Fruit fly (Drosophila melanogaster) whole organism, embryonic: ENCODE results near the gene Miox.

ENCODE experiments used
- CG10321 ChIP-seq: fragments of 200-800 bp; sonication (Bioruptor generic); IDR thresholded peaks from 2 replicates; pipeline ENCODE4 v1.3.6; 2022; ENCODE audit warnings: missing biosample characterization, missing genetic modification characterization
- CG11085 ChIP-seq: fragments of 200-800 bp; sonication (Bioruptor generic); IDR thresholded peaks from 2 replicates; pipeline ENCODE4 v1.3.6; 2022; ENCODE audit warnings: missing biosample characterization, missing genetic modification characterization
- CG11504 ChIP-seq: fragments of 200-800 bp; sonication (Bioruptor generic); optimal IDR thresholded peaks from 3 replicates; lab custom pipeline; 2019; ENCODE audit warnings: missing biosample characterization, mild to moderate bottlenecking, missing genetic modification characterization, moderate library complexity
- CG11723 ChIP-seq: fragments of 200-800 bp; sonication (Bioruptor generic); optimal IDR thresholded peaks from 2 replicates; lab custom pipeline; 2017; ENCODE audit warnings: missing biosample characterization, mild to moderate bottlenecking, missing genetic modification characterization
- CG12299 ChIP-seq: fragments of 200-800 bp; sonication (Bioruptor generic); optimal IDR thresholded peaks from 2 replicates; lab custom pipeline; 2018; ENCODE audit warnings: missing biosample characterization, mild to moderate bottlenecking, missing genetic modification characterization
- CG13123 ChIP-seq: fragments of 200-800 bp; sonication (Bioruptor generic); optimal IDR thresholded peaks from 2 replicates; lab custom pipeline; 2016; ENCODE audit warnings: missing biosample characterization, missing genetic modification characterization
- CG13287 ChIP-seq: fragments of 200-800 bp; sonication (Bioruptor generic); IDR thresholded peaks from 2 replicates; pipeline ENCODE4 v1.3.6; 2022; ENCODE audit warnings: missing biosample characterization, missing genetic modification characterization; ENCODE audit not compliant: partially characterized antibody
- CG14050 ChIP-seq: fragments of 200-800 bp; sonication (Bioruptor generic); IDR thresholded peaks from 3 replicates; pipeline ENCODE4 v1.3.6; 2022; ENCODE audit warnings: missing biosample characterization, missing genetic modification characterization
- CG14710 ChIP-seq: fragments of 200-800 bp; sonication (Bioruptor generic); optimal IDR thresholded peaks from 3 replicates; lab custom pipeline; 2019; ENCODE audit warnings: missing biosample characterization, mild to moderate bottlenecking, missing genetic modification characterization, moderate library complexity
- CG16779 ChIP-seq: fragments of 200-800 bp; sonication (Bioruptor generic); IDR thresholded peaks from 2 replicates; pipeline ENCODE4 v1.3.6; 2022; ENCODE audit warnings: missing biosample characterization, missing genetic modification characterization
- CG17385 ChIP-seq: fragments of 200-800 bp; sonication (Bioruptor generic); optimal IDR thresholded peaks from 3 replicates; lab custom pipeline; 2018; ENCODE audit warnings: missing biosample characterization, mild to moderate bottlenecking, missing genetic modification characterization
- CG1792 ChIP-seq: fragments of 200-800 bp; sonication (Bioruptor generic); optimal IDR thresholded peaks from 2 replicates; lab custom pipeline; 2016; ENCODE audit warnings: missing biosample characterization, missing genetic modification characterization
- CG18011 ChIP-seq: fragments of 200-800 bp; sonication (Bioruptor generic); optimal IDR thresholded peaks from 2 replicates; lab custom pipeline; 2017; ENCODE audit warnings: missing biosample characterization, missing genetic modification characterization, mild to moderate bottlenecking, moderate library complexity, missing genotype
- CG34376 ChIP-seq: fragments of 200-800 bp; sonication (Bioruptor generic); optimal IDR thresholded peaks from 2 replicates; lab custom pipeline; 2018; ENCODE audit warnings: missing biosample characterization, mild to moderate bottlenecking, missing genetic modification characterization
- CG5180 ChIP-seq: fragments of 200-800 bp; sonication (Bioruptor generic); optimal IDR thresholded peaks from 3 replicates; lab custom pipeline; 2017; ENCODE audit warnings: missing biosample characterization, missing genetic modification characterization, mild to moderate bottlenecking, moderate library complexity, missing genetic modification reagents
- CG6791 ChIP-seq: fragments of 200-800 bp; sonication (Bioruptor generic); IDR thresholded peaks from 3 replicates; pipeline ENCODE4 v1.3.6; 2022; ENCODE audit warnings: missing biosample characterization, missing genetic modification characterization; ENCODE audit not compliant: partially characterized antibody
- CG7556 ChIP-seq: fragments of 200-800 bp; sonication (Bioruptor generic); optimal IDR thresholded peaks from 2 replicates; lab custom pipeline; 2017; ENCODE audit warnings: missing biosample characterization, mild to moderate bottlenecking, missing genetic modification characterization
- CG8290 ChIP-seq, 3 experiments: fragments of 200-800 bp; sonication (Bioruptor generic); optimal IDR thresholded peaks; 2 replicates each; lab custom pipeline; 2016 to 2019; ENCODE audit warnings: missing biosample characterization in 3 of 3, missing genetic modification characterization in 3 of 3, mild to moderate bottlenecking in 2 of 3, moderate library complexity in 1 of 3
- CkIIα-i1 ChIP-seq: fragments of 200-800 bp; sonication (Bioruptor generic); IDR thresholded peaks from 2 replicates; pipeline ENCODE4 v1.3.6; 2022; ENCODE audit warnings: missing biosample characterization, missing genetic modification characterization
- Dbx ChIP-seq: fragments of 200-800 bp; sonication (Bioruptor generic); IDR thresholded peaks from 3 replicates; pipeline ENCODE4 v1.3.6; 2022; ENCODE audit warnings: missing biosample characterization, missing genetic modification characterization
- Dll ChIP-seq: fragments of 200-800 bp; sonication (Bioruptor generic); IDR thresholded peaks from 4 replicates; pipeline ENCODE4 v1.3.6; 2022; ENCODE audit warnings: missing biosample characterization, missing genetic modification characterization; ENCODE audit not compliant: partially characterized antibody
- Drgx ChIP-seq: fragments of 200-800 bp; sonication (Bioruptor generic); IDR thresholded peaks from 2 replicates; pipeline ENCODE4 v1.3.6; 2022; ENCODE audit warnings: missing biosample characterization, missing genetic modification characterization
- E2f1 ChIP-seq: fragments of 200-800 bp; sonication (Bioruptor generic); IDR thresholded peaks from 2 replicates; pipeline ENCODE4 v1.3.6; 2022; ENCODE audit warnings: missing biosample characterization, missing genetic modification characterization
- H15 ChIP-seq: fragments of 200-800 bp; sonication (Bioruptor generic); IDR thresholded peaks from 3 replicates; pipeline ENCODE4 v1.3.6; 2022; ENCODE audit warnings: missing biosample characterization, missing genetic modification characterization
- Lhr ChIP-seq: fragments of 200-800 bp; sonication (Bioruptor generic); optimal IDR thresholded peaks from 3 replicates; lab custom pipeline; 2017; ENCODE audit warnings: mild to moderate bottlenecking, missing biosample characterization, missing genetic modification reagents, missing genetic modification characterization
- Med ChIP-seq: fragments of 200-800 bp; sonication (Bioruptor generic); peaks from one replicate; lab custom pipeline; 2016; ENCODE audit warnings: missing biosample characterization, missing genetic modification characterization, mild to moderate bottlenecking, inconsistent platforms, moderate library complexity
- Ptx1 ChIP-seq: fragments of 200-800 bp; sonication (Bioruptor generic); IDR thresholded peaks from 2 replicates; pipeline ENCODE4 v1.3.6; 2022; ENCODE audit warnings: missing biosample characterization, missing genetic modification characterization
- Ssrp ChIP-seq: fragments of 200-800 bp; sonication (Bioruptor generic); optimal IDR thresholded peaks from 2 replicates; lab custom pipeline; 2018; ENCODE audit warnings: missing biosample characterization, mild to moderate bottlenecking, missing genetic modification characterization, moderate library complexity
- bigmax ChIP-seq: fragments of 200-800 bp; sonication (Bioruptor generic); optimal IDR thresholded peaks from 2 replicates; lab custom pipeline; 2018; ENCODE audit warnings: missing biosample characterization, mild to moderate bottlenecking, missing genetic modification characterization
- cas ChIP-seq: fragments of 200-800 bp; sonication (Bioruptor generic); IDR thresholded peaks from 2 replicates; pipeline ENCODE4 v1.3.6; 2022; ENCODE audit warnings: missing biosample characterization, missing genetic modification characterization
- chif ChIP-seq, 2 experiments: fragments of 200-800 bp; sonication (Bioruptor generic); optimal IDR thresholded peaks; 3 replicates each; lab custom pipeline; 2016; ENCODE audit warnings: missing biosample characterization in 2 of 2, missing genetic modification characterization in 2 of 2
- chm ChIP-seq: fragments of 200-800 bp; sonication (Bioruptor generic); IDR thresholded peaks from 2 replicates; pipeline ENCODE4 v1.3.6; 2022; ENCODE audit warnings: missing biosample characterization, missing genetic modification characterization
- ci ChIP-seq: fragments of 200-800 bp; sonication (Bioruptor generic); IDR thresholded peaks from 3 replicates; pipeline ENCODE4 v1.3.6; 2022; ENCODE audit warnings: missing biosample characterization, missing genetic modification characterization
- da ChIP-seq: fragments of 200-800 bp; sonication (Bioruptor generic); optimal IDR thresholded peaks from 2 replicates; lab custom pipeline; 2016; ENCODE audit warnings: missing biosample characterization, missing genetic modification characterization
- dm ChIP-seq: fragments of 200-800 bp; sonication (Bioruptor generic); optimal IDR thresholded peaks from 3 replicates; lab custom pipeline; 2016; ENCODE audit warnings: missing biosample characterization, missing genetic modification characterization
- dysf ChIP-seq: fragments of 200-800 bp; sonication (Bioruptor generic); IDR thresholded peaks from 3 replicates; pipeline ENCODE4 v1.3.6; 2022; ENCODE audit warnings: missing biosample characterization, missing genetic modification characterization
- en ChIP-seq: fragments of 200-800 bp; sonication (Bioruptor generic); optimal IDR thresholded peaks from 2 replicates; lab custom pipeline; 2016; ENCODE audit warnings: missing biosample characterization, missing genetic modification characterization
- hbn ChIP-seq: fragments of 200-800 bp; sonication (Bioruptor generic); IDR thresholded peaks from 2 replicates; pipeline ENCODE4 v1.3.6; 2022; ENCODE audit warnings: missing biosample characterization, missing genetic modification characterization; ENCODE audit not compliant: partially characterized antibody
- nau ChIP-seq: fragments of 200-800 bp; sonication (Bioruptor generic); optimal IDR thresholded peaks from 3 replicates; lab custom pipeline; 2017; ENCODE audit warnings: missing biosample characterization, mild to moderate bottlenecking, missing genetic modification characterization, missing genetic modification reagents
- nmo ChIP-seq: fragments of 200-800 bp; sonication (Bioruptor generic); optimal IDR thresholded peaks from 2 replicates; lab custom pipeline; 2018; ENCODE audit warnings: missing biosample characterization, mild to moderate bottlenecking, missing genetic modification characterization, moderate library complexity
- p53 ChIP-seq: fragments of 200-800 bp; sonication (Bioruptor generic); optimal IDR thresholded peaks from 2 replicates; lab custom pipeline; 2016; ENCODE audit warnings: missing biosample characterization, missing genetic modification characterization
- pita ChIP-seq: fragments of 200-800 bp; sonication (Bioruptor generic); optimal IDR thresholded peaks from 2 replicates; lab custom pipeline; 2017; ENCODE audit warnings: missing biosample characterization, mild to moderate bottlenecking, missing genetic modification characterization
- prd ChIP-seq, 3 experiments: fragments of >200 bp in 2 of 3; fragments of 200-800 bp in 1 of 3; sonication (Bioruptor generic) in 1 of 3; optimal IDR thresholded peaks in 2 of 3; IDR thresholded peaks in 1 of 3; 2 replicates in 2 of 3; 3 replicates in 1 of 3; pipeline versions ENCODE4 v1.3.6 to Lab custom; 2017 to 2022; ENCODE audit warnings: missing biosample characterization in 1 of 3, missing genetic modification characterization in 1 of 3
- row ChIP-seq: fragments of 200-800 bp; sonication (Bioruptor generic); IDR thresholded peaks from 3 replicates; pipeline ENCODE4 v1.3.6; 2022; ENCODE audit warnings: missing biosample characterization, missing genetic modification characterization
- sens ChIP-seq: fragments of 200-800 bp; sonication (Bioruptor generic); peaks from one replicate; lab custom pipeline; 2016; ENCODE audit warnings: missing biosample characterization, missing genetic modification characterization
- sisA ChIP-seq: fragments of 200-800 bp; sonication (Bioruptor generic); IDR thresholded peaks from 2 replicates; pipeline ENCODE4 v1.3.6; 2022; ENCODE audit warnings: missing biosample characterization, missing genetic modification characterization
- slbo ChIP-seq: fragments of 200-800 bp; sonication (Bioruptor generic); IDR thresholded peaks from 2 replicates; pipeline ENCODE4 v1.3.6; 2022; ENCODE audit warnings: missing biosample characterization, missing genetic modification characterization
- ssp ChIP-seq: fragments of 200-800 bp; sonication (Bioruptor generic); IDR thresholded peaks from 2 replicates; pipeline ENCODE4 v1.3.6; 2022; ENCODE audit warnings: missing biosample characterization, missing genetic modification characterization
- toy ChIP-seq: fragments of 200-800 bp; sonication (Bioruptor generic); IDR thresholded peaks from 2 replicates; pipeline ENCODE4 v1.3.6; 2022; ENCODE audit warnings: missing biosample characterization, missing genetic modification characterization
- unpg ChIP-seq: fragments of 200-800 bp; sonication (Bioruptor generic); optimal IDR thresholded peaks from 3 replicates; lab custom pipeline; 2018; ENCODE audit warnings: missing biosample characterization, mild to moderate bottlenecking, missing genetic modification characterization, moderate library complexity
- z ChIP-seq: fragments of 200-800 bp; sonication (Bioruptor generic); IDR thresholded peaks from 3 replicates; pipeline ENCODE4 v1.3.6; 2022; ENCODE audit warnings: missing biosample characterization, missing genetic modification characterization

Miox gene

DNA sequence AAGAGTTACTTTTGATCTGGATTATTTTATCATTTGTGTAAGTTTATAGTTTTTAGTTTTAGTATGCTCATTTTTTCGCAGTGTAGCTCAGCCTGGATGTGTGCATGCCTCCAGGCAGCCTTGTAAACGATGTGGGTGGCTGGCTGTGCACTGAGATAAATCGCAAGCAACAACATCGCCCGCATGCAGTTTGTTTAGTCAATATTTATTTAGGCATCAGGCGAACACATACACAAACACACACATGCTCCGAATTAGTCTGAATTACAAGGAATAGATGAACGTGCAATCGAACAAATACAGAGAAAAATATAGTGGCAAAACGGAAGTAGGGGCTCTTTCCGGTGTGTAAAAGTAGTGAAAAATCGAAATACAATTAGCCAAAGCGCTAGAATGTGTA lies 21.7 kb upstream of the Miox start (continued):
- no peak for TF ChIP-seq Dbx (GFP tag; lab: Robert Waterston, UW)
- no peak for TF ChIP-seq chif (GFP tag; optimal IDR thresholded peaks at IDR 0.05; lab: Kevin White, UChicago)
- TF ChIP-seq Lhr (GFP tag; lab: Kevin White, UChicago), result no peak
- peak; percentile 41 for TF ChIP-seq nmo (GFP tag; lab: Kevin White, UChicago)
- no peak for TF ChIP-seq CG13287 (GFP tag; lab: Robert Waterston, UW)
- TF ChIP-seq slbo (GFP tag; lab: Robert Waterston, UW), result 0 out of 2 replicates have a peak, but pooled peaks have one; percentile 18
- TF ChIP-seq CG7556 (GFP tag; lab: Kevin White, UChicago), result peak; percentile 31
- TF ChIP-seq CG5180 (GFP tag; lab: Kevin White, UChicago), result no peak
- TF ChIP-seq sens (GFP tag; lab: Kevin White, UChicago), result peak; percentile 68
- no peak for TF ChIP-seq dm (GFP tag; lab: Kevin White, UChicago)
- TF ChIP-seq Med, result peak; percentile 49
- TF ChIP-seq hbn, result no peak
- TF ChIP-seq CG8290 (GFP tag; optimal IDR thresholded peaks at IDR 0.05; lab: Kevin White, UChicago), result no peak
- TF ChIP-seq CG8290 (tag; optimal IDR thresholded peaks at IDR 0.05; lab: Kevin White, UChicago), result no peak
- no peak for TF ChIP-seq cas
- TF ChIP-seq dysf (GFP tag; lab: Robert Waterston, UW), result 0 out of 3 replicates have a peak, but pooled peaks have one; percentile 20
- no peak for TF ChIP-seq p53 (GFP tag; lab: Kevin White, UChicago)
- TF ChIP-seq Ptx1 (GFP tag; lab: Robert Waterston, UW), result peak; percentile 36; the same call in 1 of the 2 replicates
- TF ChIP-seq E2f1 (GFP tag; lab: Robert Waterston, UW), result 0 out of 2 replicates have a peak, but pooled peaks have one; percentile 6
- no peak for TF ChIP-seq CkIIα-i1 (GFP tag; lab: Robert Waterston, UW)
- TF ChIP-seq z (GFP tag; lab: Robert Waterston, UW), result 0 out of 3 replicates have a peak, but pooled peaks have one; percentile 33
- TF ChIP-seq ssp, result peak; percentile 38
- TF ChIP-seq CG17385 (GFP tag; lab: Kevin White, UChicago), result no peak
- no peak for TF ChIP-seq CG34376 (GFP tag; lab: Kevin White, UChicago)
- TF ChIP-seq ci (GFP tag; lab: Robert Waterston, UW), result peak; percentile 46; the same call in 2 of the 3 replicates
- no peak for TF ChIP-seq CG6791 (GFP tag; lab: Robert Waterston, UW)
- TF ChIP-seq CG11504, result no peak
- TF ChIP-seq prd (optimal IDR thresholded peaks at IDR 0.05; lab: Kevin White, UChicago), result no peak
- 0 out of 3 replicates have a peak, but pooled peaks have one; percentile 22 for TF ChIP-seq prd (GFP tag; IDR thresholded peaks at IDR 0.05; lab: Robert Waterston, UW)
- TF ChIP-seq bigmax (GFP tag; lab: Kevin White, UChicago), result no peak
- TF ChIP-seq CG14710, result no peak
- no peak for TF ChIP-seq Dll
- peak; percentile 18 for TF ChIP-seq Drgx (GFP tag; lab: Robert Waterston, UW)
- peak; percentile 13; the same call in 1 of the 3 replicates for TF ChIP-seq row (GFP tag; lab: Robert Waterston, UW)
- peak; percentile 13; the same call in 1 of the 3 replicates for TF ChIP-seq CG14050 (GFP tag; lab: Robert Waterston, UW)
- TF ChIP-seq H15 (GFP tag; lab: Robert Waterston, UW), result 0 out of 3 replicates have a peak, but pooled peaks have one; percentile 25
- TF ChIP-seq unpg (GFP tag; lab: Kevin White, UChicago), result no peak
- TF ChIP-seq CG12299, result no peak
- TF ChIP-seq chm (GFP tag; lab: Robert Waterston, UW), result no peak
- no peak for TF ChIP-seq CG10321 (GFP tag; lab: Robert Waterston, UW)
- no peak for TF ChIP-seq CG18011 (GFP tag; lab: Kevin White, UChicago)

DNA sequence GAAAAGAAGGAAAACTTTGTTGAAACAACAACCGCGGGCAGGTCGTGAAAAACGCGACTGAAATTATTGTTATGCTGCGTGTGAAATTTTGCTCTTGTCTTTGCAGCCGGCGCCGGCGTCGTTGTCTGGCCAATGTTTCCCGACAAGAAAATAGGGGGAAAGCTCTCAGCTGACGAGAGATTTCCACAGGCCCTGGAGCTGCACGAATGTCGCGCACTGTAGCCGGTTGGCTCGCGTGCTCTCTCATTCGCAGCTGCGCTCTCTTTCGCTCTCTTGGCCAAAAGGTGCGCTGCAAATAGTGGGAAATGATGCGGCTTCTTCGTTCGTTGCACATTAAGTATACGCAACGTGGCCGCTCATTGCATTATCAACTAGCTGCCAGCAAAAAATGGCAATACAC lies 21.1 kb upstream of the Miox start, which contains the start of gene CG9760:
TSS of gene CG9760 (minus strand) at position 43 of the 400 bp plus-strand sequence.
- TF ChIP-seq toy (GFP tag; lab: Robert Waterston, UW) (no peak), nau (GFP tag; lab: Kevin White, UChicago) (no peak), CG13123 (GFP tag; lab: Kevin White, UChicago) (no peak), dysf (GFP tag; lab: Robert Waterston, UW) (peak; percentile 56; the same call in 2 of the 3 replicates), chm (GFP tag; lab: Robert Waterston, UW) (no peak), Ssrp (no peak), CG16779 (GFP tag; lab: Robert Waterston, UW) (no peak), slbo (GFP tag; lab: Robert Waterston, UW) (peak; percentile 25; the same call in 1 of the 2 replicates), da (GFP tag; lab: Kevin White, UChicago) (no peak), en (GFP tag; lab: Kevin White, UChicago) (no peak), sisA (GFP tag; lab: Robert Waterston, UW) (peak; percentile 5; the same call in 1 of the 2 replicates), CG11085 (GFP tag; lab: Robert Waterston, UW) (no peak), CG11723 (GFP tag; lab: Kevin White, UChicago) (no peak), pita (GFP tag; lab: Kevin White, UChicago) (no peak), CG1792 (GFP tag; lab: Kevin White, UChicago) (no peak)
